Fruit fly (Drosophila melanogaster) whole organism, embryonic: Measurements from ENCODE around the gene Svil.
A peak's percentile ranks its signal among the peaks of the same experiment; 100 is the strongest.

Experiments
- Bdp1 ChIP-seq: fragments of 200-800 bp; sonication (Bioruptor generic); optimal IDR thresholded peaks from 3 replicates; lab custom pipeline; 2016; ENCODE audit warnings: missing biosample characterization, missing genetic modification characterization
- Bgb ChIP-seq: fragments of 200-800 bp; sonication (Bioruptor generic); IDR thresholded peaks from 2 replicates; pipeline ENCODE4 v1.3.6; 2022; ENCODE audit warnings: missing biosample characterization, missing genetic modification characterization; ENCODE audit not compliant: partially characterized antibody
- CG11085 ChIP-seq: fragments of 200-800 bp; sonication (Bioruptor generic); IDR thresholded peaks from 2 replicates; pipeline ENCODE4 v1.3.6; 2022; ENCODE audit warnings: missing biosample characterization, missing genetic modification characterization
- CG13287 ChIP-seq: fragments of 200-800 bp; sonication (Bioruptor generic); IDR thresholded peaks from 2 replicates; pipeline ENCODE4 v1.3.6; 2022; ENCODE audit warnings: missing biosample characterization, missing genetic modification characterization; ENCODE audit not compliant: partially characterized antibody
- CG14710 ChIP-seq: fragments of 200-800 bp; sonication (Bioruptor generic); optimal IDR thresholded peaks from 3 replicates; lab custom pipeline; 2019; ENCODE audit warnings: missing biosample characterization, mild to moderate bottlenecking, missing genetic modification characterization, moderate library complexity
- CG1832 ChIP-seq: fragments of 200-800 bp; sonication (Bioruptor generic); optimal IDR thresholded peaks from 2 replicates; lab custom pipeline; 2017; ENCODE audit warnings: missing biosample characterization, mild to moderate bottlenecking, missing genetic modification characterization, inconsistent platforms
- CG2199 ChIP-seq: fragments of 200-800 bp; sonication (Bioruptor generic); IDR thresholded peaks from 3 replicates; pipeline ENCODE4 v1.3.6; 2022; ENCODE audit warnings: missing biosample characterization, missing genetic modification characterization
- CG2202 ChIP-seq: fragments of 200-800 bp; sonication (Bioruptor generic); optimal IDR thresholded peaks from 2 replicates; lab custom pipeline; 2018; ENCODE audit warnings: missing biosample characterization, mild to moderate bottlenecking, missing genetic modification characterization
- CG30020 ChIP-seq: fragments of 200-800 bp; optimal IDR thresholded peaks from 2 replicates; lab custom pipeline; 2019; ENCODE audit warnings: missing biosample characterization, mild to moderate bottlenecking, missing genetic modification characterization, moderate library complexity
- CG33213 ChIP-seq: fragments of 200-800 bp; sonication (Bioruptor generic); optimal IDR thresholded peaks from 3 replicates; lab custom pipeline; 2016; ENCODE audit warnings: missing biosample characterization, missing genetic modification characterization
- CG33557 ChIP-seq: fragments of 200-800 bp; sonication (Bioruptor generic); optimal IDR thresholded peaks from 2 replicates; lab custom pipeline; 2019; ENCODE audit warnings: missing biosample characterization, mild to moderate bottlenecking, missing genetic modification characterization, moderate library complexity
- CG3995 ChIP-seq: fragments of 200-800 bp; sonication (Bioruptor generic); optimal IDR thresholded peaks from 3 replicates; lab custom pipeline; 2016; ENCODE audit warnings: missing biosample characterization, missing genetic modification characterization
- CG6791 ChIP-seq: fragments of 200-800 bp; sonication (Bioruptor generic); IDR thresholded peaks from 3 replicates; pipeline ENCODE4 v1.3.6; 2022; ENCODE audit warnings: missing biosample characterization, missing genetic modification characterization; ENCODE audit not compliant: partially characterized antibody
- CG7987 ChIP-seq: fragments of 200-800 bp; sonication (Bioruptor generic); optimal IDR thresholded peaks from 2 replicates; lab custom pipeline; 2018; ENCODE audit warnings: missing biosample characterization, mild to moderate bottlenecking, missing genetic modification characterization, moderate library complexity
- Dek ChIP-seq: fragments of 200-800 bp; sonication (Bioruptor generic); optimal IDR thresholded peaks from 3 replicates; lab custom pipeline; 2019; ENCODE audit warnings: missing biosample characterization, mild to moderate bottlenecking, missing genetic modification characterization, moderate library complexity
- ERR ChIP-seq: fragments of 200-800 bp; sonication (Bioruptor generic); optimal IDR thresholded peaks from 2 replicates; lab custom pipeline; 2016; ENCODE audit warnings: missing biosample characterization, missing genetic modification characterization
- Fer2 ChIP-seq: fragments of 200-800 bp; sonication (Bioruptor generic); optimal IDR thresholded peaks from 2 replicates; lab custom pipeline; 2018; ENCODE audit warnings: missing biosample characterization, mild to moderate bottlenecking, missing genetic modification characterization, moderate library complexity
- HHEX ChIP-seq: fragments of 200-800 bp; sonication (Bioruptor generic); optimal IDR thresholded peaks from 3 replicates; lab custom pipeline; 2017; ENCODE audit warnings: missing biosample characterization, mild to moderate bottlenecking, missing genetic modification characterization, missing genetic modification reagents
- HmgZ ChIP-seq: fragments of 200-800 bp; sonication (Bioruptor generic); optimal IDR thresholded peaks from 2 replicates; lab custom pipeline; 2018; ENCODE audit warnings: missing biosample characterization, mild to moderate bottlenecking, missing genetic modification characterization
- Max ChIP-seq: fragments of 200-800 bp; sonication (Bioruptor generic); optimal IDR thresholded peaks from 2 replicates; lab custom pipeline; 2016; ENCODE audit warnings: missing biosample characterization, mild to moderate bottlenecking, missing genetic modification characterization
- Med ChIP-seq: fragments of 200-800 bp; sonication (Bioruptor generic); peaks from one replicate; lab custom pipeline; 2016; ENCODE audit warnings: missing biosample characterization, missing genetic modification characterization, mild to moderate bottlenecking, inconsistent platforms, moderate library complexity
- NC2α ChIP-seq: fragments of 200-800 bp; sonication (Bioruptor generic); optimal IDR thresholded peaks from 2 replicates; lab custom pipeline; 2016; ENCODE audit warnings: missing biosample characterization, missing genetic modification characterization
- Nf-YB ChIP-seq: fragments of 200-800 bp; sonication (Bioruptor generic); optimal IDR thresholded peaks from 3 replicates; lab custom pipeline; 2019; ENCODE audit warnings: missing biosample characterization, mild to moderate bottlenecking, missing genetic modification characterization, moderate library complexity
- Opbp ChIP-seq: fragments of 200-800 bp; sonication (Bioruptor generic); IDR thresholded peaks from 3 replicates; pipeline ENCODE4 v1.3.6; 2022; ENCODE audit warnings: missing biosample characterization, missing genetic modification characterization; ENCODE audit not compliant: partially characterized antibody
- Rfx ChIP-seq: fragments of 200-800 bp; sonication (Bioruptor generic); IDR thresholded peaks from 2 replicates; pipeline ENCODE4 v1.3.6; 2022; ENCODE audit warnings: missing biosample characterization, missing genetic modification characterization
- Side ChIP-seq: fragments of 200-800 bp; sonication (Bioruptor generic); optimal IDR thresholded peaks from 2 replicates; lab custom pipeline; 2016; ENCODE audit warnings: missing biosample characterization, missing genetic modification characterization
- Six4 ChIP-seq: fragments of 200-800 bp; sonication (Bioruptor generic); optimal IDR thresholded peaks from 2 replicates; lab custom pipeline; 2016; ENCODE audit warnings: missing biosample characterization, missing genetic modification characterization
- Sry-δ ChIP-seq: fragments of 200-800 bp; sonication (Bioruptor generic); optimal IDR thresholded peaks from 2 replicates; lab custom pipeline; 2016; ENCODE audit warnings: missing biosample characterization, missing genetic modification characterization
- Xbp1 ChIP-seq: fragments of 200-800 bp; sonication (Bioruptor generic); optimal IDR thresholded peaks from 3 replicates; lab custom pipeline; 2016; ENCODE audit warnings: missing biosample characterization, mild to moderate bottlenecking, missing genetic modification characterization
- amos ChIP-seq: fragments of 200-800 bp; sonication (Bioruptor generic); IDR thresholded peaks from 2 replicates; pipeline ENCODE4 v1.3.6; 2022; ENCODE audit warnings: missing biosample characterization, missing genetic modification characterization; ENCODE audit not compliant: partially characterized antibody
- bsh ChIP-seq, 2 experiments: fragments of 200-800 bp; sonication (Bioruptor generic); optimal IDR thresholded peaks; 2 replicates each; lab custom pipeline; 2017 to 2018; ENCODE audit warnings: mild to moderate bottlenecking in 2 of 2, missing biosample characterization in 2 of 2, missing genetic modification characterization in 2 of 2, moderate library complexity in 1 of 2
- chinmo ChIP-seq: fragments of 200-800 bp; sonication (Bioruptor generic); IDR thresholded peaks from 4 replicates; pipeline ENCODE4 v1.3.6; 2022; ENCODE audit warnings: missing biosample characterization, missing genetic modification characterization; ENCODE audit not compliant: partially characterized antibody
- dm ChIP-seq: fragments of 200-800 bp; sonication (Bioruptor generic); optimal IDR thresholded peaks from 3 replicates; lab custom pipeline; 2016; ENCODE audit warnings: missing biosample characterization, missing genetic modification characterization
- gro ChIP-seq: fragments of 200-800 bp; sonication (Bioruptor generic); optimal IDR thresholded peaks from 2 replicates; lab custom pipeline; 2016; ENCODE audit warnings: missing biosample characterization, missing genetic modification characterization
- gsb ChIP-seq: fragments of 200-800 bp; sonication (Bioruptor generic); IDR thresholded peaks from 2 replicates; pipeline ENCODE4 v1.3.6; 2022; ENCODE audit warnings: missing biosample characterization, missing genetic modification characterization
- inv ChIP-seq: fragments of 200-800 bp; sonication (Bioruptor generic); IDR thresholded peaks from 2 replicates; pipeline ENCODE4 v1.3.6; 2022; ENCODE audit warnings: missing biosample characterization, missing genetic modification characterization; ENCODE audit not compliant: partially characterized antibody
- knrl ChIP-seq: fragments of 200-800 bp; sonication (Bioruptor generic); IDR thresholded peaks from 3 replicates; pipeline ENCODE4 v1.3.6; 2022; ENCODE audit warnings: missing biosample characterization, missing genetic modification characterization; ENCODE audit not compliant: partially characterized antibody
- mld ChIP-seq: fragments of 200-800 bp; sonication (Bioruptor generic); IDR thresholded peaks from 3 replicates; pipeline ENCODE4 v1.3.6; 2022; ENCODE audit warnings: missing biosample characterization, missing genetic modification characterization; ENCODE audit not compliant: partially characterized antibody
- phol ChIP-seq: fragments of 200-800 bp; sonication (Bioruptor generic); optimal IDR thresholded peaks from 3 replicates; lab custom pipeline; 2018; ENCODE audit warnings: missing biosample characterization, mild to moderate bottlenecking, missing genetic modification characterization, moderate library complexity
- pita ChIP-seq: fragments of 200-800 bp; sonication (Bioruptor generic); optimal IDR thresholded peaks from 2 replicates; lab custom pipeline; 2017; ENCODE audit warnings: missing biosample characterization, mild to moderate bottlenecking, missing genetic modification characterization
- pzg ChIP-seq: fragments of 200-800 bp; sonication (Bioruptor generic); optimal IDR thresholded peaks from 3 replicates; lab custom pipeline; 2018; ENCODE audit warnings: missing biosample characterization, mild to moderate bottlenecking, missing genetic modification characterization, moderate library complexity
- sens ChIP-seq: fragments of 200-800 bp; sonication (Bioruptor generic); peaks from one replicate; lab custom pipeline; 2016; ENCODE audit warnings: missing biosample characterization, missing genetic modification characterization
- sna ChIP-seq: fragments of 200-800 bp; sonication (Bioruptor generic); IDR thresholded peaks from 2 replicates; pipeline ENCODE4 v1.3.6; 2022; ENCODE audit warnings: missing biosample characterization, missing genetic modification characterization; ENCODE audit not compliant: partially characterized antibody
- sqz ChIP-seq: fragments of 200-800 bp; sonication (Bioruptor generic); optimal IDR thresholded peaks from 3 replicates; lab custom pipeline; 2018; ENCODE audit warnings: missing biosample characterization, mild to moderate bottlenecking, missing genetic modification characterization
- sr ChIP-seq: fragments of 200-800 bp; sonication (Bioruptor generic); IDR thresholded peaks from 3 replicates; pipeline ENCODE4 v1.3.6; 2022; ENCODE audit warnings: missing biosample characterization, missing genetic modification characterization
- ssp ChIP-seq: fragments of 200-800 bp; sonication (Bioruptor generic); IDR thresholded peaks from 2 replicates; pipeline ENCODE4 v1.3.6; 2022; ENCODE audit warnings: missing biosample characterization, missing genetic modification characterization
- stwl ChIP-seq: fragments of 200-800 bp; sonication (Bioruptor generic); optimal IDR thresholded peaks from 3 replicates; lab custom pipeline; 2018; ENCODE audit warnings: missing biosample characterization, mild to moderate bottlenecking, missing genetic modification characterization, moderate library complexity
- sug ChIP-seq: fragments of 200-800 bp; optimal IDR thresholded peaks from 2 replicates; lab custom pipeline; 2019; ENCODE audit warnings: missing biosample characterization, mild to moderate bottlenecking, missing genetic modification characterization, moderate library complexity
- trem ChIP-seq: fragments of 200-800 bp; optimal IDR thresholded peaks from 3 replicates; lab custom pipeline; 2019; ENCODE audit warnings: missing biosample characterization, mild to moderate bottlenecking, missing genetic modification characterization, moderate library complexity

The Svil gene

DNA sequence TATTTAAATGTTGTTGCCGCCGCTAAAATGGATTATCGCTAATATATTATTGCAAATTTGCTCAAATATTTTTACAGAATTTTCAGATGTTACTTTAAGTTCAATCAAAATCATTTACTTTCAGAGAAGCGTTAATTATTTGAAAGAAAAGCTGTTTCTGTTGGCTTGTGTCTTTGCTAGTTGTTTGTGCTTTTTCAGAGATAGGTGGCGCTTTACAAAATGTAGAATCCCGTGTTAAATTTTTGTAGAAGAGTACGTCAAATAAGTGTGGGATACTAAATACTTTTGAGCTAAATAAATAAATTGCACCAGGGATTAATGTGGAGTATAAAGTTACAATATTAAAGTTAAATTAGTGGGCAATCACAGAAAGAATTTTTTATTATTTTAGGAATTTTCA lies 31.8 kb downstream of the Svil start (continued):
- TF ChIP-seq Med (GFP tag; lab: Kevin White, UChicago) (peak; percentile 82), gro (GFP tag; lab: Kevin White, UChicago) (peak; percentile 25), knrl (peak; percentile 49; the same call in 1 of the 3 replicates), Opbp (GFP tag; lab: Robert Waterston, UW) (no peak; the same call in 2 of the 3 replicates), Nf-YB (no peak), sqz (no peak), Sry-δ (GFP tag; lab: Kevin White, UChicago) (peak; percentile 8), amos (GFP tag; lab: Robert Waterston, UW) (peak; percentile 65), Side (peak; percentile 24), Xbp1 (GFP tag; lab: Kevin White, UChicago) (peak; percentile 20), CG6791 (peak; percentile 59; the same call in 1 of the 3 replicates), Dek (tag; lab: Kevin White, UChicago) (peak; percentile 22), sna (GFP tag; lab: Robert Waterston, UW) (no peak), phol (peak; percentile 20), CG33557 (GFP tag; lab: Kevin White, UChicago) (no peak), trem (tag; lab: Kevin White, UChicago) (peak; percentile 20), Bgb (GFP tag; lab: Robert Waterston, UW) (peak; percentile 77), sr (GFP tag; lab: Robert Waterston, UW) (no peak), pzg (GFP tag; lab: Kevin White, UChicago) (peak; percentile 4), CG7987 (GFP tag; lab: Kevin White, UChicago) (peak; percentile 10), HHEX (GFP tag; lab: Kevin White, UChicago) (no peak), inv (peak; percentile 11; the same call in 1 of the 2 replicates), HmgZ (tag; lab: Kevin White, UChicago) (peak; percentile 38), CG1832 (GFP tag; lab: Kevin White, UChicago) (no peak), ERR (GFP tag; lab: Kevin White, UChicago) (no peak), bsh (GFP tag; optimal IDR thresholded peaks at IDR 0.05; lab: Kevin White, UChicago) (no peak), mld (GFP tag; lab: Robert Waterston, UW) (no peak), ssp (GFP tag; lab: Robert Waterston, UW) (no peak), CG2202 (tag; lab: Kevin White, UChicago) (no peak), CG2199 (GFP tag; lab: Robert Waterston, UW) (peak; percentile 96), Bdp1 (GFP tag; lab: Kevin White, UChicago) (no peak), Six4 (GFP tag; lab: Kevin White, UChicago) (no peak), Rfx (GFP tag; lab: Robert Waterston, UW) (0 out of 2 replicates have a peak, but pooled peaks have one; percentile 18), CG30020 (tag; lab: Kevin White, UChicago) (no peak), chinmo (GFP tag; lab: Robert Waterston, UW) (0 out of 4 replicates have a peak, but pooled peaks have one; percentile 64), CG14710 (tag; lab: Kevin White, UChicago) (peak; percentile 23), sug (tag; lab: Kevin White, UChicago) (peak; percentile 35), gsb (GFP tag; lab: Robert Waterston, UW) (no peak), sens (GFP tag; lab: Kevin White, UChicago) (no peak), dm (GFP tag; lab: Kevin White, UChicago) (no peak), pita (GFP tag; lab: Kevin White, UChicago) (peak; percentile 62), CG13287 (peak; percentile 22; the same call in 1 of the 2 replicates), stwl (tag; lab: Kevin White, UChicago) (peak; percentile 84), Max (no peak), CG33213 (peak; percentile 18), CG3995 (peak; percentile 37), Fer2 (tag; lab: Kevin White, UChicago) (no peak), NC2α (GFP tag; lab: Kevin White, UChicago) (no peak), CG11085 (GFP tag; lab: Robert Waterston, UW) (no peak)
